Worm (Caenorhabditis elegans) whole organism, young adult: ENCODE results near the gene T05H10.8.

Experiments used
- B0261.1 ChIP-seq: sonication (generic microtip); optimal IDR thresholded peaks from 2 replicates; lab custom pipeline; 2016; ENCODE audit warnings: mild to moderate bottlenecking, missing genetic modification characterization, moderate library complexity, missing compliant biosample characterization
- B0336.3 ChIP-seq: fragments of 200-800 bp; sonication (Bioruptor generic); IDR thresholded peaks from 2 replicates; pipeline ENCODE4 v1.3.6; 2022; ENCODE audit warnings: missing genetic modification characterization, missing compliant biosample characterization
- C06A6.2 ChIP-seq: fragments of 200-800 bp; sonication (Bioruptor generic); conservative IDR thresholded peaks from 2 replicates; pipeline ENCODE4 v1.3.6; 2022; ENCODE audit warnings: missing genetic modification characterization, missing compliant biosample characterization
- F22D6.2 ChIP-seq: sonication (generic microtip); optimal IDR thresholded peaks from 2 replicates; lab custom pipeline; 2016; ENCODE audit warnings: mild to moderate bottlenecking, missing genetic modification characterization, missing compliant biosample characterization
- F57A8.1 ChIP-seq: fragments of 200-800 bp; sonication (Bioruptor generic); optimal IDR thresholded peaks from 2 replicates; lab custom pipeline; 2018; ENCODE audit warnings: mild to moderate bottlenecking, missing genetic modification characterization, moderate library complexity, missing compliant biosample characterization
- K11D2.4 ChIP-seq: fragments of 200-800 bp; sonication (Bioruptor generic); IDR thresholded peaks from 2 replicates; pipeline ENCODE4 v1.3.6; 2022; ENCODE audit warnings: missing genetic modification reagents, missing genetic modification characterization, missing compliant biosample characterization
- T26A5.8 ChIP-seq: sonication (generic microtip); optimal IDR thresholded peaks from 2 replicates; lab custom pipeline; 2016; ENCODE audit warnings: missing genetic modification characterization, missing compliant biosample characterization
- Y67H2A.10 ChIP-seq: fragments of 200-800 bp; sonication (Bioruptor generic); conservative IDR thresholded peaks from 2 replicates; pipeline ENCODE4 v1.3.6; 2022; ENCODE audit warnings: missing genetic modification reagents, missing genetic modification characterization, missing compliant biosample characterization
- Y79H2A.3 ChIP-seq: fragments of 200-800 bp; sonication (Bioruptor generic); conservative IDR thresholded peaks from 2 replicates; pipeline ENCODE4 v1.3.6; 2022; ENCODE audit warnings: missing genetic modification reagents, missing genetic modification characterization, missing compliant biosample characterization
- akir-1 ChIP-seq: fragments of 200-800 bp; sonication (Bioruptor generic); optimal IDR thresholded peaks from 2 replicates; lab custom pipeline; 2018; ENCODE audit warnings: mild to moderate bottlenecking, missing genetic modification characterization, moderate library complexity, missing compliant biosample characterization
- aptf-2 ChIP-seq: fragments of 200-800 bp; sonication (Bioruptor generic); conservative IDR thresholded peaks from 2 replicates; pipeline ENCODE4 v1.3.6; 2022; ENCODE audit warnings: missing genetic modification reagents, missing genetic modification characterization, missing compliant biosample characterization
- atf-7 ChIP-seq: sonication (generic microtip); optimal IDR thresholded peaks from 2 replicates; lab custom pipeline; 2017; ENCODE audit warnings: mild to moderate bottlenecking, missing genetic modification characterization, missing compliant biosample characterization
- attf-3 ChIP-seq: fragments of 200-800 bp; sonication (Bioruptor generic); conservative IDR thresholded peaks from 2 replicates; pipeline ENCODE4 v1.3.6; 2022; ENCODE audit warnings: missing genetic modification reagents, missing genetic modification characterization, missing compliant biosample characterization
- ccch-3 ChIP-seq: fragments of 200-800 bp; sonication (Bioruptor generic); optimal IDR thresholded peaks from 2 replicates; lab custom pipeline; 2018; ENCODE audit warnings: mild to moderate bottlenecking, missing genetic modification characterization, missing compliant biosample characterization
- ceh-100 ChIP-seq: fragments of 200-800 bp; sonication (Bioruptor generic); IDR thresholded peaks from 2 replicates; pipeline ENCODE4 v1.3.6; 2022; ENCODE audit warnings: missing genetic modification reagents, missing genetic modification characterization, missing compliant biosample characterization
- ceh-27 ChIP-seq: fragments of 200-800 bp; sonication (Bioruptor generic); optimal IDR thresholded peaks from 2 replicates; lab custom pipeline; 2018; ENCODE audit warnings: mild to moderate bottlenecking, missing genetic modification characterization, moderate library complexity, missing compliant biosample characterization
- ceh-58 ChIP-seq: fragments of 200-800 bp; sonication (Bioruptor generic); IDR thresholded peaks from 2 replicates; pipeline ENCODE4 v1.3.6; 2022; ENCODE audit warnings: missing genetic modification characterization, missing compliant biosample characterization
- ceh-79 ChIP-seq: sonication (generic microtip); optimal IDR thresholded peaks from 2 replicates; lab custom pipeline; 2017; ENCODE audit warnings: mild to moderate bottlenecking, missing genetic modification characterization, missing compliant biosample characterization
- chd-7 ChIP-seq: sonication (generic microtip); optimal IDR thresholded peaks from 2 replicates; lab custom pipeline; 2016; ENCODE audit warnings: mild to moderate bottlenecking, missing genetic modification characterization, moderate library complexity, missing compliant biosample characterization
- dpff-1 ChIP-seq: sonication (generic microtip); optimal IDR thresholded peaks from 2 replicates; lab custom pipeline; 2017; ENCODE audit warnings: mild to moderate bottlenecking, missing genetic modification characterization, missing compliant biosample characterization
- dpl-1 ChIP-seq: fragments of 150-350 bp; optimal IDR thresholded peaks from 2 replicates; lab custom pipeline; 2014; ENCODE audit warnings: missing biosample characterization, missing genetic modification reagents, missing genetic modification characterization
- egl-18 ChIP-seq: fragments of 200-800 bp; sonication (Bioruptor generic); IDR thresholded peaks from 2 replicates; pipeline ENCODE4 v1.3.6; 2022; ENCODE audit warnings: missing genetic modification reagents, missing genetic modification characterization, missing compliant biosample characterization
- ekl-4 ChIP-seq: fragments of 200-800 bp; sonication (Bioruptor generic); IDR thresholded peaks from 2 replicates; pipeline ENCODE4 v1.3.6; 2022; ENCODE audit warnings: missing genetic modification reagents, missing genetic modification characterization, missing compliant biosample characterization
- fkh-3 ChIP-seq: sonication (generic microtip); optimal IDR thresholded peaks from 2 replicates; lab custom pipeline; 2016; ENCODE audit warnings: mild to moderate bottlenecking, missing genetic modification characterization, missing compliant biosample characterization
- hlh-26 ChIP-seq: fragments of 200-800 bp; sonication (Bioruptor generic); conservative IDR thresholded peaks from 2 replicates; pipeline ENCODE4 v1.3.6; 2022; ENCODE audit warnings: missing genetic modification reagents, missing genetic modification characterization, missing compliant biosample characterization
- hmg-20 ChIP-seq: fragments of 200-800 bp; sonication (Bioruptor generic); IDR thresholded peaks from 2 replicates; pipeline ENCODE4 v1.3.6; 2022; ENCODE audit warnings: missing genetic modification reagents, missing genetic modification characterization, missing compliant biosample characterization
- lin-54 ChIP-seq: fragments of 200-800 bp; sonication (Bioruptor generic); optimal IDR thresholded peaks from 2 replicates; lab custom pipeline; 2018; ENCODE audit warnings: mild to moderate bottlenecking, missing genetic modification characterization, missing compliant biosample characterization
- lsy-27 ChIP-seq: sonication (generic microtip); optimal IDR thresholded peaks from 2 replicates; lab custom pipeline; 2017; ENCODE audit warnings: missing genetic modification characterization, mild to moderate bottlenecking, missing compliant biosample characterization, antibody characterized with exemption, missing genotype, borderline replicate concordance; ENCODE audit not compliant: insufficient read depth
- madf-10 ChIP-seq: sonication (generic microtip); optimal IDR thresholded peaks from 2 replicates; lab custom pipeline; 2016; ENCODE audit warnings: mild to moderate bottlenecking, missing genetic modification characterization, missing compliant biosample characterization
- madf-6 ChIP-seq: fragments of 200-800 bp; sonication (Bioruptor generic); IDR thresholded peaks from 2 replicates; pipeline ENCODE4 v1.3.6; 2022; ENCODE audit warnings: missing genetic modification reagents, missing genetic modification characterization, missing compliant biosample characterization
- mel-28 ChIP-seq: sonication (generic microtip); optimal IDR thresholded peaks from 2 replicates; lab custom pipeline; 2016; ENCODE audit warnings: borderline replicate concordance, mild to moderate bottlenecking, missing genetic modification characterization, missing compliant biosample characterization
- mes-4 ChIP-seq: sonication (generic microtip); optimal IDR thresholded peaks from 2 replicates; lab custom pipeline; 2016; ENCODE audit warnings: missing genotype, missing genetic modification characterization, missing compliant biosample characterization
- nfya-1 ChIP-seq: sonication (generic microtip); optimal IDR thresholded peaks from 2 replicates; lab custom pipeline; 2017; ENCODE audit warnings: antibody characterized with exemption, missing compliant biosample characterization, missing genetic modification characterization, borderline replicate concordance; ENCODE audit not compliant: insufficient read depth
- nhr-179 ChIP-seq: sonication (generic microtip); optimal IDR thresholded peaks from 2 replicates; lab custom pipeline; 2016; ENCODE audit warnings: mild to moderate bottlenecking, missing genetic modification characterization, missing compliant biosample characterization
- nhr-27 ChIP-seq: fragments of 200-800 bp; sonication (Bioruptor generic); optimal IDR thresholded peaks from 2 replicates; lab custom pipeline; 2018; ENCODE audit warnings: mild to moderate bottlenecking, missing genetic modification characterization, moderate library complexity, missing compliant biosample characterization
- nhr-80 ChIP-seq: sonication (generic microtip); optimal IDR thresholded peaks from 2 replicates; lab custom pipeline; 2016; ENCODE audit warnings: missing genetic modification characterization, missing compliant biosample characterization
- rec-8 ChIP-seq, 2 experiments: sonication (generic microtip); optimal IDR thresholded peaks; 2 replicates each; lab custom pipeline; 2016; ENCODE audit warnings: mild to moderate bottlenecking in 2 of 2, missing genetic modification characterization in 2 of 2, missing genetic modification reagents in 2 of 2, missing genotype in 2 of 2, missing biosample characterization in 1 of 2, missing compliant biosample characterization in 1 of 2, moderate library complexity in 1 of 2
- repo-1 ChIP-seq: sonication (generic microtip); optimal IDR thresholded peaks from 2 replicates; lab custom pipeline; 2017; ENCODE audit warnings: mild to moderate bottlenecking, missing genetic modification characterization, missing compliant biosample characterization
- rpc-1 ChIP-seq, 2 experiments: fragments of 150-350 bp in 1 of 2; sonication (generic microtip) in 1 of 2; optimal IDR thresholded peaks; 2 replicates each; lab custom pipeline; 2014 to 2018; ENCODE audit warnings: missing biosample characterization in 1 of 2, missing genetic modification characterization in 1 of 2, missing genetic modification reagents in 1 of 2, missing genotype in 1 of 2
- snpc-3.4 ChIP-seq: sonication (generic microtip); optimal IDR thresholded peaks from 2 replicates; lab custom pipeline; 2017; ENCODE audit warnings: missing genetic modification characterization, mild to moderate bottlenecking, missing compliant biosample characterization, antibody characterized with exemption, moderate library complexity, missing genotype, missing genetic modification reagents
- snpc-4 ChIP-seq, 5 experiments: fragments of 150-350 bp in 1 of 5; sonication (generic microtip) in 4 of 5; optimal IDR thresholded peaks; 2 replicates each; lab custom pipeline; 2014 to 2018; ENCODE audit warnings: missing genetic modification characterization in 5 of 5, missing biosample characterization in 3 of 5, antibody characterized with exemption in 2 of 5, mild to moderate bottlenecking in 2 of 5, missing compliant biosample characterization in 2 of 5, missing genotype in 2 of 5, moderate library complexity in 2 of 5, missing genetic modification reagents in 1 of 5
- somi-1 ChIP-seq: fragments of 200-800 bp; sonication (Bioruptor generic); optimal IDR thresholded peaks from 2 replicates; lab custom pipeline; 2018; ENCODE audit warnings: mild to moderate bottlenecking, missing genetic modification characterization, missing compliant biosample characterization
- tbp1 ChIP-seq: fragments of 200-800 bp; sonication (Bioruptor generic); optimal IDR thresholded peaks from 2 replicates; lab custom pipeline; 2018; ENCODE audit warnings: mild to moderate bottlenecking, missing genetic modification characterization, missing compliant biosample characterization
- tbx-9 ChIP-seq: sonication (generic microtip); optimal IDR thresholded peaks from 2 replicates; lab custom pipeline; 2016; ENCODE audit warnings: borderline replicate concordance, missing genetic modification characterization, inconsistent platforms, missing compliant biosample characterization
- ztf-26 ChIP-seq: sonication (generic microtip); optimal IDR thresholded peaks from 2 replicates; lab custom pipeline; 2017; ENCODE audit warnings: missing genetic modification characterization, missing compliant biosample characterization
- ztf-28 ChIP-seq: fragments of 200-800 bp; sonication (Bioruptor generic); IDR thresholded peaks from 2 replicates; pipeline ENCODE4 v1.3.6; 2022; ENCODE audit warnings: missing genetic modification reagents, missing genetic modification characterization, missing compliant biosample characterization
- ztf-3 ChIP-seq: fragments of 200-800 bp; sonication (Bioruptor generic); optimal IDR thresholded peaks from 2 replicates; lab custom pipeline; 2018; ENCODE audit warnings: mild to moderate bottlenecking, missing genetic modification characterization, missing compliant biosample characterization

T05H10.8 gene

DNA sequence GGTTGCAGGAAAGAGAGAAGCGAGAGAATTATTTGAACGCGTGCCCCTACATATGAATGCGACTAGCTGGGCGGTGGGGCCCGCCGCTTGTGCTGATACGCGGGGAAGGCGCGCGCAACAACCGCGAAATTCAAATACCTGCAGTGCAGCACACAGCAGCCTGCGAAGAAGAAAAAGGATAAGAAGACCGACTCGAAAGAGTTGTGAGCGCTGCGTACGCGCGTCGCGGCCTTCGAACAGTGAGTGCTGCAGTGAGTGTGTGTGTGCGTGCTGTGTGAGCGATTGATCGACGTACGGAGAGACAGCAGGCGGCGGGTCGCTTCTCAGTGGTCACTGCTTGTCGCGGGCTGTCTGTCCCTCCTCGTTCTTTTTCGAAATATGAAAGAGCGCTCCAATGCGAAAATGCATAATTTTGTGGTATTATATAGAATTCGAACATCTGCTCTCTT, 30.6 kb upstream of the T05H10.8 start (continued):
- peak; percentile 87 for TF ChIP-seq ceh-27 (GFP tag; lab: Kevin White, UChicago)
- peak; percentile 90 for TF ChIP-seq madf-10 (tag; lab: Kevin White, UChicago)
- TF ChIP-seq Y67H2A.10, result peak; percentile 41; the same call in 1 of the 2 replicates
- peak; percentile 69 for TF ChIP-seq ceh-100 (GFP tag; lab: Robert Waterston, UW)
- no peak for TF ChIP-seq mes-4
- no peak for TF ChIP-seq dpff-1 (tag; lab: Kevin White, UChicago)
- peak; percentile 74 for TF ChIP-seq C06A6.2 (GFP tag; lab: Robert Waterston, UW)
- TF ChIP-seq B0261.1 (tag; lab: Kevin White, UChicago), result no peak
- TF ChIP-seq F57A8.1, result no peak
- TF ChIP-seq mel-28 (tag; lab: Kevin White, UChicago), result no peak
- TF ChIP-seq ceh-58, result no peak
- TF ChIP-seq F22D6.2 (tag; lab: Kevin White, UChicago), result peak; percentile 70
- no peak for TF ChIP-seq nhr-179 (tag; lab: Kevin White, UChicago)
- no peak for TF ChIP-seq nhr-27 (tag; lab: Kevin White, UChicago)
- peak; percentile 22 for TF ChIP-seq ztf-3 (GFP tag; lab: Kevin White, UChicago)
- TF ChIP-seq somi-1 (GFP tag; lab: Kevin White, UChicago), result peak; percentile 86
- peak; percentile 38; the same call in 1 of the 2 replicates for TF ChIP-seq madf-6
- TF ChIP-seq tbp1 (GFP tag; lab: Kevin White, UChicago), result peak; percentile 64
- TF ChIP-seq rec-8 (tag; optimal IDR thresholded peaks at IDR 0.05; lab: Kevin White, UChicago), result no peak
- peak; percentile 91 for TF ChIP-seq chd-7 (tag; lab: Kevin White, UChicago)
- no peak for TF ChIP-seq hlh-26 (GFP tag; lab: Robert Waterston, UW)
- TF ChIP-seq B0336.3 (GFP tag; lab: Robert Waterston, UW), result peak; percentile 90
- peak; percentile 18 for TF ChIP-seq T26A5.8 (tag; lab: Kevin White, UChicago)
- no peak for TF ChIP-seq dpl-1 (GFP tag; lab: Kevin White, UChicago)
- TF ChIP-seq nhr-80, result peak; percentile 98
- TF ChIP-seq ceh-79, result no peak
- TF ChIP-seq ccch-3, result no peak
- no peak for TF ChIP-seq tbx-9
- peak; percentile 89 for TF ChIP-seq ekl-4
- TF ChIP-seq lin-54 (GFP tag; lab: Kevin White, UChicago), result peak; percentile 78
- TF ChIP-seq snpc-4 (GFP tag; optimal IDR thresholded peaks at IDR 0.05; lab: Kevin White, UChicago), result peak; percentile 54
- peak; percentile 23 to 68 (median 42) for TF ChIP-seq snpc-4 (tag; optimal IDR thresholded peaks at IDR 0.05; lab: Kevin White, UChicago)
- peak; percentile 41; the same call in 1 of the 2 replicates for TF ChIP-seq ztf-28 (GFP tag; lab: Robert Waterston, UW)
- TF ChIP-seq snpc-3.4 (tag; lab: Kevin White, UChicago), result peak; percentile 17
- TF ChIP-seq Y79H2A.3 (GFP tag; lab: Robert Waterston, UW), result no peak
- TF ChIP-seq rpc-1 (optimal IDR thresholded peaks at IDR 0.05; lab: Kevin White, UChicago), result no peak
- TF ChIP-seq rpc-1 (tag; optimal IDR thresholded peaks at IDR 0.05; lab: Kevin White, UChicago), result no peak
- peak; percentile 83 for TF ChIP-seq atf-7 (tag; lab: Kevin White, UChicago)
- TF ChIP-seq attf-3, result peak; percentile 72
- 0 out of 2 replicates have a peak, but pooled peaks have one; percentile 66 for TF ChIP-seq egl-18 (GFP tag; lab: Robert Waterston, UW)
- TF ChIP-seq aptf-2 (GFP tag; lab: Robert Waterston, UW), result no peak
- TF ChIP-seq nfya-1, result no peak
- TF ChIP-seq lsy-27, result no peak
- TF ChIP-seq repo-1 (tag; lab: Kevin White, UChicago), result peak; percentile 83
- TF ChIP-seq K11D2.4 (GFP tag; lab: Robert Waterston, UW), result peak; percentile 93
- TF ChIP-seq ztf-26, result peak; percentile 93
- no peak for TF ChIP-seq fkh-3 (tag; lab: Kevin White, UChicago)
- TF ChIP-seq akir-1 (GFP tag; lab: Kevin White, UChicago), result peak; percentile 42
- no peak for TF ChIP-seq hmg-20 (GFP tag; lab: Robert Waterston, UW)
